Fruit fly (Drosophila melanogaster): Measurements from ENCODE around the gene kud.

Gene kud

DNA sequence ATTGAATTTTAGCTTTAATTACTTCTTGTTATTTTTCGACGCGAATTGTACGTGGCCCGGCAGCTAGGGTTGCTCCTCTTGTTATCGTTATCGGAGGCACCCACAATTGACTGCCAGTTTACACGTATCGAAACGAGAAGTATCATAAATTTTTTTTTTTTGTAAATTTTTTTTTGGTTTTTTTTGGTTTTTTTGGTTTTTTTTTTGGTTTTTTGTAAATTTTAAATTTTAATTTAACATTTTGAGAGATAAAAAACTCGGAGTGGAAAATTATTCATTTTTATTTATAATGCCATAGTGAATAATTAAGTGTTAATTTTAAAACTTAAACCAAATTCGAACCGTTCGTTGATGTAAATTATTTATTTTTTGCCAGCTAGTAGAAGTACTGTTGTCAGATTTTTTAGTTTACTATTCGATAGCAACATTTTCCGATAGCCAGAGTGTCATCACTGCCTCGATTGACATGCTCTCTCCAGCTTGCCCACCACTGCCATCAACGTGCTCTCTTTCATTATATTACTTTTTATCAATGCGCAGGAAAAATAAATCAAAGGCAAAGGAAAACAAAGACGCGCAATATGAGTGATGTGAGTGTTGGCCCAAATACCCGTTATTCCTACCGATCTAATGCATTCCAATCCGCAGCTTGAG, at the start of gene kud, which contains the start of gene Zcchc7:
Gene kud (minus strand): TSS at position 72 of the 654 bp plus-strand sequence.
Gene Zcchc7 (plus strand): TSS at position 467 of the 654 bp plus-strand sequence.
- TF ChIP-seq CG8478 (optimal IDR thresholded peaks at IDR 0.05) = no peak
- TF ChIP-seq CTCF (optimal IDR thresholded peaks at IDR 0.05) = no peak

DNA sequence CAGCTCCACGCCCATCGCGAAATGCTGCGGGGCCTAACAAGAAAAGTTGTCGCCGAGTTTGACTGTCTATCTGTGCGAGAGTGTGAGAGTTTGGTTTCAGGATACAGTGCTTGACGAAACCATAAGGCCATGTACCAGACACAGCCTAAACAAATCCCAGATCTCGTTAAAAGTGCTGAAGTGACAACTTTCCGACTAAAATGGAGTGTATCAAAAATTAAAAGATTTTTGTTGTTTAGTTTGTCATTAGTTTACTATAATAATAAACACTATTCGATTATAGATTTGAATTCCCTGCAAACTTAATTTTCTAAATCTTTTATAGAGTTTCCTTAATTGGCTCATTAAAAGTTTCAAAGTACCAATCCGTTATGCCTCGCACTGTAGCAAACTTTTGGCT, 48.9 kb upstream of the kud start:
- TF ChIP-seq CTCF (optimal IDR thresholded peaks at IDR 0.05) (no peak), CG8478 (optimal IDR thresholded peaks at IDR 0.05) (no peak)

DNA sequence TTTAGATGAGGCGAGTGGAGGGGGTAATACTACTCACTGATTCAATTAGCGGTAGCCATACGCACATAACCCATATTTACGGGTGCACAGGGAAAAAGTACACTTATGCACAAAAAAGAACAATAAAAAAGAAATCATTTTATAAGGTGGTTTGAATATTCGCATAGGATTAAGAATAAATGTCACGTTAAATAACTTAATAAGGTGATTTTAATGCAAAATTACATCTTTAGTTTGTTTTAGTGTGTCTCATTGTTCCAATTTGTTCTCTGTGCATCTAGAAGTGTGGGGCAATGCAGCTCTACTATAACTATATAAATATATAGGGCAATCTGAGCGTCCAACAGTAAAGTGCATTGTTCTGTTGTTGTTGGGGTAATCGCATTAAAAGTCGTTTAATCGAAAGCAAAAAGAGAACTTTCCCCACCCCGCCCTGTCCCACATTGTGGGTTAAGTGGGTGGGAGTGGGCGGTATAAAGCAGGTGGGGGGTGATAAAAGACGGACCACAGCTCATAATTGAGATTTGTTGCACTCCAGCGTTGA, 48.0 kb upstream of the kud start:
- TF ChIP-seq CTCF (optimal IDR thresholded peaks at IDR 0.05) (no peak), CG8478 (optimal IDR thresholded peaks at IDR 0.05) (no peak)

DNA sequence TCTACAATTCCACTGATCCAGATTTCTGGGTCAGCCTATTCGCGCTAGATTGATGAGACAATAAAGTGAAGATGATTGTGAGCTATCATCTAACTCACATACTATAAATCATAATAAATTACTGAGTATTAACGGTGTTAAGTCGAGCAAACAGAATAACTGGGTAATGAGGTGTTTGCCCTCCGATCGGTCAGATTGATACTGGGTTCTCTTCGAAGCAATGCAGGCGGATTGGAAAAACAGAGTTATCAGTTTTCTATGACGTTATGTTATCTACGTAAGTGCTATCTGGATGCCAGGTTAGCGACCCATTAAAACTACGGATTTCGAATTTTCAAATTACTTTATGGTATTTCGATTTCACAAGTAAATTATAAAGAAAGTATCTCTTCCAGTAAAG, 47.1 kb upstream of the kud start:
- TF ChIP-seq CG8478 (optimal IDR thresholded peaks at IDR 0.05) (no peak), CTCF (optimal IDR thresholded peaks at IDR 0.05) (no peak)

dm6 chr3L:16890650-16891336, 46.0 kb upstream of the kud start:
- no peak for TF ChIP-seq CTCF (optimal IDR thresholded peaks at IDR 0.05)
- no peak for TF ChIP-seq CG8478 (optimal IDR thresholded peaks at IDR 0.05)

dm6 chr3L:16889545-16889944, 44.8 kb upstream of the kud start:
- TF ChIP-seq CG8478 (optimal IDR thresholded peaks at IDR 0.05) (no peak), CTCF (optimal IDR thresholded peaks at IDR 0.05) (no peak)

dm6 chr3L:16887272-16887671, 42.5 kb upstream of the kud start:
- TF ChIP-seq CTCF (optimal IDR thresholded peaks at IDR 0.05) (no peak), CG8478 (optimal IDR thresholded peaks at IDR 0.05) (no peak)

DNA sequence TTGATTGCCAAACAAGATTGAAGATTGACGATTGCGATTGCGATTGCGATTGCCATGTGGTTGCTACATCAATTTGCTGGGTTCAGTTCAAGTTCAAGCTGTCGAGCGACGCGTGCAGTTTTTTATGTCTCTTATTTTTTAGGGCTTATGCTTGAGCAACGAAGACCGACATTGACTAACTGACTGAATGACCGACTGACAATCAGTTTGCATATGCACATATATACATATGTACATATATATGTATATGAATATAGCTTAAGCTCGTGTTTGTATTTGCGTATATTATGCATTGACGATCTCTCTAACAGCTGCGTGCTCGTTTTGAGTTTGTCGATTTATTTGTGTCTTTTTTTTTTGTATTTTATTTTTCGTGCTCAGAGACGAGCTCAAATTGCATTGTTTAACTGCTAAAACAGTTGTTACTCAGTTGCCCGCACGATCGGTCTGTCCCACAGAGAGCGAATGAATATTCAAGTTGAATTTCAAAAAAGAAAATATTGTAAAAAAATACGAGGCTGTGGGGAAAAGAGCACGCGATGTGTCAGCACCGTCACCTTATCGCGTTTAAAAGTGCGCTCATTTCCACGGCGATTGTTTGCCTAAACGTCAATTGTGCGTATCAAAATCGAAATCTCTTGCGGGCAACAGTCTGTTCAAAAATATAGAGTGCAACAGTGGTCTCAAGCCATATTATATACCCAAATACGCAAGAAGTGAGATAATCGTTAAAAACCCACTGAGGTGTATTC, 41.6 kb upstream of the kud start:
- TF ChIP-seq CTCF (optimal IDR thresholded peaks at IDR 0.05) (no peak), CG8478 (optimal IDR thresholded peaks at IDR 0.05) (no peak)

dm6 chr3L:16885042-16885441, 40.3 kb upstream of the kud start:
- no peak for TF ChIP-seq CTCF (optimal IDR thresholded peaks at IDR 0.05)
- no peak for TF ChIP-seq CG8478 (optimal IDR thresholded peaks at IDR 0.05)

DNA sequence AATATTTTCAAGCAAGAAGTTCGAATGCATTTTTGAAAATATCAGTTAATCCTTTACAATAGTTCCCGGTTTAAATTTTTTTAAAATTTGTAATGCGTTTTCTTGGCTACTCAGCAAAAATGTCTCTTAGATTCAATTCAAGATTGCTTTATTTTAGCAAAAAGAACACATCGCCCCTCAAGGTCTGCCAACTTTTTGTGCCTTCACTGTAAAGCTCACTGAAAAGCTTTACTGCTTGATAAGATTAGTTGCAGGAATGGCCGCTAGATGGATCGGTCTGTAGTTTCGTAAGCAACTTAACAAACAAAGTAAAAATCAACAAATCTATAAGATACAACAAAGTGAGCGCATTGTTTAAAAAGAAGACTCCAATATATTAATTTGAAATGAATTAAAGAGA, 39.2 kb upstream of the kud start:
- TF ChIP-seq CG8478 (optimal IDR thresholded peaks at IDR 0.05) (no peak), CTCF (optimal IDR thresholded peaks at IDR 0.05) (peak in 1 of 2 experiments; percentile 59)

dm6 chr3L:16881097-16881496, 36.3 kb upstream of the kud start:
- TF ChIP-seq CTCF (optimal IDR thresholded peaks at IDR 0.05) (no peak), CG8478 (optimal IDR thresholded peaks at IDR 0.05) (no peak)

DNA sequence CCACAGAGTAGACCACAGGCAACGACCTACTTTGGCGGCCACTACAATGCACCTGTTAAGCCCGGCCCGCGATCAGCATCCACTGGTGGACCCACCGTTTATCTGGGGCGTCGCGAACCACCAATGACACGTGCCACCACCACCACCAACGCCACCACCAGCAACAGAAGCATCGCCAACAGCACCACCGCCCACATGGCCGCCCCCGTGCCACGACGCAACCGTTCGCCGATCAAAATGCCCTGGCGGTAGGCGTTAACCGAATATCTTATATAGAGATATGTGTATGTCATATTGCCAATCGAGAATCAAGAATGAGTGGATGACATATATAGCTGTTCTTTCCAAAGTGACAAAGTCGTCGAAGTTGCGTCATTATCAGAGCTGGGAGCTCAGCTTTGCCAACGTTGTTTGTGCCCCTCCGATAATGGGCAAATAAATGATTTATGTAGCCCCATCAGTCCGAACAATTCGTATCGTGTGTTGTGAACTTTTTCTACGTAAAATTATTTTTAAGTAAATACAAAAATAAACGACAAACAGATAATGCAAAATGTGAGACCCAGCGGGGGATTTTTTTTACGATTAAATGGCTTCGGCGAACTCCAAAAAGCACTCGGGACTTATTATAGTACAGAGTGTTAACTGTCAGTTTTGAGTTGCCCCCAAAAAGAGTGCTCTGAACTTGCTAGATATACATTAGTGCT, 34.2 kb upstream of the kud start:
- TF ChIP-seq CG8478 (optimal IDR thresholded peaks at IDR 0.05) (no peak), CTCF (optimal IDR thresholded peaks at IDR 0.05) (no peak)

- TF ChIP-seq CG8478 (optimal IDR thresholded peaks at IDR 0.05) (no peak), CTCF (optimal IDR thresholded peaks at IDR 0.05) (no peak)
Observed at dm6 chr3L:16876785-16877468, 32.1 kb upstream of the kud start, which contains the start of gene CG32170. CG32170 (plus strand) TSS chr3L:16877309.

DNA sequence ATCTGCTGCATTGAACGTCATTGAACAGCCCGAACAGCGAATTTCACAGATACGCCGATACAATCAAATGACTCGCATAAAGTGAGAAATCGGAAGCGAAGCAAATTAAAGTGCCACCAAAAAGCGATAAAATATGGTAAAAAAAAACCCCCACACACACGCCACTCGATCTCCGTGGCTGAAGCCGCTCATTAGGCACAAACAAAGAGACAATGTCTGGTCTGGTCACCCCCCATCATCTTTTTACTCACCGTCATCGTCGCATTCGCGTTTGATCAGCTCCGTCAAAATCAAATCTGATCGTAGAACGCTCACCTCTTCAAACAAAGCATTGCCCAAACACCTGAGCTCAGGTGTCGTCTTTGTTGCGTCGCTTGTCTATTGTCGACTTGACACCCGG, 31.2 kb upstream of the kud start:
- TF ChIP-seq CTCF (optimal IDR thresholded peaks at IDR 0.05) (no peak), CG8478 (optimal IDR thresholded peaks at IDR 0.05) (no peak)

Measured in S2 (cell line).